Fruit fly (Drosophila melanogaster) whole organism, embryonic: ENCODE data around the gene CG6738.

Experiments used
- BEAF-32 ChIP-seq: fragments of 200-800 bp; sonication (Bioruptor generic); optimal IDR thresholded peaks from 3 replicates; lab custom pipeline; 2017; ENCODE audit warnings: missing biosample characterization, missing genetic modification characterization, mild to moderate bottlenecking, moderate library complexity, missing genetic modification reagents
- CG10209 ChIP-seq: fragments of 200-800 bp; sonication (Bioruptor generic); optimal IDR thresholded peaks from 3 replicates; lab custom pipeline; 2017; ENCODE audit warnings: missing biosample characterization, mild to moderate bottlenecking, missing genetic modification characterization, missing genetic modification reagents
- CG11398 ChIP-seq: fragments of 200-800 bp; sonication (Bioruptor generic); optimal IDR thresholded peaks from 2 replicates; lab custom pipeline; 2016; ENCODE audit warnings: missing biosample characterization, missing genetic modification characterization
- CG12942 ChIP-seq: fragments of 200-800 bp; sonication (Bioruptor generic); optimal IDR thresholded peaks from 3 replicates; lab custom pipeline; 2016; ENCODE audit warnings: missing biosample characterization, missing genetic modification characterization
- CG13287 ChIP-seq: fragments of 200-800 bp; sonication (Bioruptor generic); IDR thresholded peaks from 2 replicates; pipeline ENCODE4 v1.3.6; 2022; ENCODE audit warnings: missing biosample characterization, missing genetic modification characterization; ENCODE audit not compliant: partially characterized antibody
- CG15601 ChIP-seq: fragments of 200-800 bp; sonication (Bioruptor generic); optimal IDR thresholded peaks from 3 replicates; lab custom pipeline; 2019; ENCODE audit warnings: missing biosample characterization, mild to moderate bottlenecking, missing genetic modification characterization, moderate library complexity
- CG1602 ChIP-seq: fragments of 200-800 bp; sonication (Bioruptor generic); optimal IDR thresholded peaks from 3 replicates; lab custom pipeline; 2016; ENCODE audit warnings: missing biosample characterization, missing genetic modification characterization
- CG16779 ChIP-seq: fragments of 200-800 bp; sonication (Bioruptor generic); IDR thresholded peaks from 2 replicates; pipeline ENCODE4 v1.3.6; 2022; ENCODE audit warnings: missing biosample characterization, missing genetic modification characterization
- CG18476 ChIP-seq: fragments of 200-800 bp; sonication (Bioruptor generic); optimal IDR thresholded peaks from 2 replicates; lab custom pipeline; 2016; ENCODE audit warnings: missing biosample characterization, mild to moderate bottlenecking, missing genetic modification characterization
- CG2199 ChIP-seq: fragments of 200-800 bp; sonication (Bioruptor generic); IDR thresholded peaks from 3 replicates; pipeline ENCODE4 v1.3.6; 2022; ENCODE audit warnings: missing biosample characterization, missing genetic modification characterization
- CG2678 ChIP-seq: fragments of 200-800 bp; sonication (Bioruptor generic); optimal IDR thresholded peaks from 3 replicates; lab custom pipeline; 2019; ENCODE audit warnings: missing biosample characterization, mild to moderate bottlenecking, missing genetic modification characterization, moderate library complexity
- CG30403 ChIP-seq: fragments of 200-800 bp; sonication (Bioruptor generic); optimal IDR thresholded peaks from 3 replicates; lab custom pipeline; 2016; ENCODE audit warnings: missing biosample characterization, missing genetic modification characterization
- CG32772 ChIP-seq: fragments of 200-800 bp; sonication (Bioruptor generic); IDR thresholded peaks from 2 replicates; pipeline ENCODE4 v1.3.6; 2022; ENCODE audit warnings: missing biosample characterization, missing genetic modification characterization
- CG3281 ChIP-seq: fragments of 200-800 bp; sonication (Bioruptor generic); optimal IDR thresholded peaks from 3 replicates; lab custom pipeline; 2017; ENCODE audit warnings: missing biosample characterization, mild to moderate bottlenecking, missing genetic modification characterization
- CG4424 ChIP-seq: fragments of 200-800 bp; sonication (Bioruptor generic); optimal IDR thresholded peaks from 3 replicates; lab custom pipeline; 2016; ENCODE audit warnings: missing biosample characterization, missing genetic modification characterization
- CG4730 ChIP-seq: fragments of 200-800 bp; sonication (Bioruptor generic); IDR thresholded peaks from 2 replicates; pipeline ENCODE4 v1.3.6; 2022; ENCODE audit warnings: missing biosample characterization, missing genetic modification characterization
- CG6254 ChIP-seq: fragments of 200-800 bp; sonication (Bioruptor generic); optimal IDR thresholded peaks from 3 replicates; lab custom pipeline; 2017; ENCODE audit warnings: mild to moderate bottlenecking, missing biosample characterization, missing genetic modification reagents, missing genetic modification characterization
- CG6791 ChIP-seq: fragments of 200-800 bp; sonication (Bioruptor generic); IDR thresholded peaks from 3 replicates; pipeline ENCODE4 v1.3.6; 2022; ENCODE audit warnings: missing biosample characterization, missing genetic modification characterization; ENCODE audit not compliant: partially characterized antibody
- CG7839 ChIP-seq: fragments of 200-800 bp; sonication (Bioruptor generic); optimal IDR thresholded peaks from 3 replicates; lab custom pipeline; 2018; ENCODE audit warnings: missing biosample characterization, mild to moderate bottlenecking, missing genetic modification characterization, moderate library complexity
- CG8388 ChIP-seq: fragments of 200-800 bp; sonication (Bioruptor generic); optimal IDR thresholded peaks from 2 replicates; lab custom pipeline; 2019; ENCODE audit warnings: missing biosample characterization, mild to moderate bottlenecking, missing genetic modification characterization, moderate library complexity
- CG8924 ChIP-seq: fragments of 200-800 bp; optimal IDR thresholded peaks from 3 replicates; lab custom pipeline; 2019; ENCODE audit warnings: missing biosample characterization, mild to moderate bottlenecking, missing genetic modification characterization, moderate library complexity
- CG9609 ChIP-seq: fragments of 200-800 bp; sonication (Bioruptor generic); optimal IDR thresholded peaks from 3 replicates; lab custom pipeline; 2016; ENCODE audit warnings: missing biosample characterization, missing genetic modification characterization
- CG9727 ChIP-seq: fragments of 200-800 bp; sonication (Bioruptor generic); optimal IDR thresholded peaks from 3 replicates; lab custom pipeline; 2017; ENCODE audit warnings: missing biosample characterization, mild to moderate bottlenecking, missing genetic modification characterization
- CG9932 ChIP-seq: fragments of 200-800 bp; sonication (Bioruptor generic); IDR thresholded peaks from 2 replicates; pipeline ENCODE4 v1.3.6; 2022; ENCODE audit warnings: missing biosample characterization, missing genetic modification characterization
- Chrac-16 ChIP-seq: fragments of 200-800 bp; sonication (Bioruptor generic); optimal IDR thresholded peaks from 3 replicates; lab custom pipeline; 2016; ENCODE audit warnings: missing biosample characterization, missing genetic modification characterization
- Dp ChIP-seq: fragments of 200-800 bp; sonication (Bioruptor generic); optimal IDR thresholded peaks from 2 replicates; lab custom pipeline; 2018; ENCODE audit warnings: missing biosample characterization, mild to moderate bottlenecking, missing genetic modification characterization, moderate library complexity
- E2f2 ChIP-seq: fragments of 200-800 bp; sonication (Bioruptor generic); IDR thresholded peaks from 2 replicates; pipeline ENCODE4 v1.3.6; 2022; ENCODE audit warnings: missing biosample characterization, missing genetic modification characterization
- Elba2 ChIP-seq: fragments of 200-800 bp; sonication (Bioruptor generic); optimal IDR thresholded peaks from 3 replicates; lab custom pipeline; 2016; ENCODE audit warnings: missing biosample characterization, missing genetic modification characterization
- Fer1 ChIP-seq: fragments of 200-800 bp; sonication (Bioruptor generic); optimal IDR thresholded peaks from 2 replicates; lab custom pipeline; 2017; ENCODE audit warnings: missing biosample characterization, mild to moderate bottlenecking, missing genetic modification characterization
- HmgZ ChIP-seq: fragments of 200-800 bp; sonication (Bioruptor generic); optimal IDR thresholded peaks from 2 replicates; lab custom pipeline; 2018; ENCODE audit warnings: missing biosample characterization, mild to moderate bottlenecking, missing genetic modification characterization
- Hmx ChIP-seq: fragments of 200-800 bp; sonication (Bioruptor generic); optimal IDR thresholded peaks from 2 replicates; lab custom pipeline; 2016; ENCODE audit warnings: missing biosample characterization, missing genetic modification characterization
- PHDP ChIP-seq: fragments of 200-800 bp; sonication (Bioruptor generic); optimal IDR thresholded peaks from 3 replicates; lab custom pipeline; 2018; ENCODE audit warnings: missing biosample characterization, mild to moderate bottlenecking, missing genetic modification characterization, moderate library complexity
- Ptx1 ChIP-seq: fragments of 200-800 bp; sonication (Bioruptor generic); IDR thresholded peaks from 2 replicates; pipeline ENCODE4 v1.3.6; 2022; ENCODE audit warnings: missing biosample characterization, missing genetic modification characterization
- Sry-δ ChIP-seq: fragments of 200-800 bp; sonication (Bioruptor generic); optimal IDR thresholded peaks from 2 replicates; lab custom pipeline; 2016; ENCODE audit warnings: missing biosample characterization, missing genetic modification characterization
- da ChIP-seq: fragments of 200-800 bp; sonication (Bioruptor generic); optimal IDR thresholded peaks from 2 replicates; lab custom pipeline; 2016; ENCODE audit warnings: missing biosample characterization, missing genetic modification characterization
- gro ChIP-seq: fragments of 200-800 bp; sonication (Bioruptor generic); optimal IDR thresholded peaks from 2 replicates; lab custom pipeline; 2016; ENCODE audit warnings: missing biosample characterization, missing genetic modification characterization
- lilli ChIP-seq: fragments of 200-800 bp; sonication (Bioruptor generic); optimal IDR thresholded peaks from 3 replicates; lab custom pipeline; 2016; ENCODE audit warnings: missing biosample characterization, missing genetic modification characterization
- lmd ChIP-seq: fragments of 200-800 bp; sonication (Bioruptor generic); IDR thresholded peaks from 2 replicates; pipeline ENCODE4 v1.3.6; 2022; ENCODE audit warnings: missing biosample characterization, missing genetic modification characterization
- nerfin-2 ChIP-seq: fragments of 200-800 bp; sonication (Bioruptor generic); IDR thresholded peaks from 2 replicates; pipeline ENCODE4 v1.3.6; 2022; ENCODE audit warnings: missing biosample characterization, missing genetic modification characterization; ENCODE audit not compliant: partially characterized antibody
- row ChIP-seq: fragments of 200-800 bp; sonication (Bioruptor generic); IDR thresholded peaks from 3 replicates; pipeline ENCODE4 v1.3.6; 2022; ENCODE audit warnings: missing biosample characterization, missing genetic modification characterization
- shn ChIP-seq: fragments of 200-800 bp; sonication (Bioruptor generic); optimal IDR thresholded peaks from 3 replicates; lab custom pipeline; 2016; ENCODE audit warnings: missing biosample characterization, missing genetic modification characterization
- stwl ChIP-seq: fragments of 200-800 bp; sonication (Bioruptor generic); optimal IDR thresholded peaks from 3 replicates; lab custom pipeline; 2018; ENCODE audit warnings: missing biosample characterization, mild to moderate bottlenecking, missing genetic modification characterization, moderate library complexity
- tin ChIP-seq: fragments of 200-800 bp; sonication (Bioruptor generic); optimal IDR thresholded peaks from 3 replicates; lab custom pipeline; 2016; ENCODE audit warnings: missing biosample characterization, missing genetic modification characterization
- twi ChIP-seq: fragments of 200-800 bp; optimal IDR thresholded peaks from 2 replicates; lab custom pipeline; 2019; ENCODE audit warnings: missing biosample characterization, mild to moderate bottlenecking, missing genetic modification characterization, moderate library complexity

Gene CG6738

DNA sequence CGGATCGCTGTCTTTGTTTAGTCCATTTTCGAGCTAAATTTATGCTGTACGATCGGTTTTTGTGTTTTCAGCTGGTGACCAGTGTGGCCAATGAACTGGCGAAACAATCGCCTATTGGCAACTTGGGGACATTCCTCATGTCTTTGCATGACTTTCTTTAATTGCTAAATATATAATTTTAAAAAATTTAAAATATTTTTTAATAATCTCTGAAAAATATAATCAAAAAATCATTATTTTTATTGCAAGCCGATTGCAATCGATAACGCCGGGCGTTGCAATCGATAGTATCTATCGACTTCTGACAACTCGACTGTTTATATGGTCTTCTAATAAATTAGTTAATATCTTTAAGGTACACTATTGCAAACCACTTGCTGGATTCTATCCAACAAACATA lies 38.1 kb upstream of the CG6738 start, which contains the start of the genes sav and Ublcp1 (continued):
- TF ChIP-seq lmd (GFP tag; lab: Robert Waterston, UW): peak; percentile 21; the same call in 1 of the 2 replicates
- no peak for TF ChIP-seq da (GFP tag; lab: Kevin White, UChicago)
- peak; percentile 19 for TF ChIP-seq CG1602 (GFP tag; lab: Kevin White, UChicago)
- TF ChIP-seq CG4424 (GFP tag; lab: Kevin White, UChicago): peak; percentile 20
- TF ChIP-seq CG11398 (GFP tag; lab: Kevin White, UChicago): no peak
- peak; percentile 76 for TF ChIP-seq BEAF-32
- peak; percentile 36 for TF ChIP-seq Dp (GFP tag; lab: Kevin White, UChicago)
- peak; percentile 0 for TF ChIP-seq CG12942 (GFP tag; lab: Kevin White, UChicago)
- peak; percentile 83 for TF ChIP-seq stwl (tag; lab: Kevin White, UChicago)
- peak; percentile 17 for TF ChIP-seq Chrac-16 (GFP tag; lab: Kevin White, UChicago)
- peak; percentile 82 for TF ChIP-seq nerfin-2 (GFP tag; lab: Robert Waterston, UW)
- TF ChIP-seq CG30403 (GFP tag; lab: Kevin White, UChicago): peak; percentile 5
- TF ChIP-seq row: peak; percentile 67
- TF ChIP-seq CG9932 (GFP tag; lab: Robert Waterston, UW): peak; percentile 41; the same call in 1 of the 2 replicates
- peak; percentile 17 for TF ChIP-seq CG10209
- TF ChIP-seq CG18476: no peak
- TF ChIP-seq Elba2 (GFP tag; lab: Kevin White, UChicago): peak; percentile 74
- peak; percentile 45 for TF ChIP-seq PHDP
- no peak for TF ChIP-seq CG4730 (GFP tag; lab: Robert Waterston, UW)
- peak; percentile 16 for TF ChIP-seq twi (tag; lab: Kevin White, UChicago)
- TF ChIP-seq Fer1 (GFP tag; lab: Kevin White, UChicago): peak; percentile 41
- TF ChIP-seq Ptx1: 0 out of 2 replicates have a peak, but pooled peaks have one; percentile 7
- TF ChIP-seq CG9609 (GFP tag; lab: Kevin White, UChicago): peak; percentile 0
- peak; percentile 54 for TF ChIP-seq E2f2 (GFP tag; lab: Robert Waterston, UW)
- TF ChIP-seq CG7839 (tag; lab: Kevin White, UChicago): no peak
- no peak for TF ChIP-seq gro (GFP tag; lab: Kevin White, UChicago)
- TF ChIP-seq CG15601 (tag; lab: Kevin White, UChicago): no peak
- TF ChIP-seq CG6254 (GFP tag; lab: Kevin White, UChicago): peak; percentile 20
- TF ChIP-seq CG13287 (GFP tag; lab: Robert Waterston, UW): peak; percentile 97
- TF ChIP-seq CG2678 (tag; lab: Kevin White, UChicago): peak; percentile 30
- peak; percentile 54 for TF ChIP-seq CG8924 (tag; lab: Kevin White, UChicago)
- TF ChIP-seq Sry-δ (GFP tag; lab: Kevin White, UChicago): peak; percentile 50
- peak; percentile 88 for TF ChIP-seq CG6791 (GFP tag; lab: Robert Waterston, UW)
- no peak for TF ChIP-seq CG16779 (GFP tag; lab: Robert Waterston, UW)
- peak; percentile 18 for TF ChIP-seq CG8388 (GFP tag; lab: Kevin White, UChicago)
- peak; percentile 11 for TF ChIP-seq HmgZ (tag; lab: Kevin White, UChicago)
- TF ChIP-seq lilli: peak; percentile 27
- TF ChIP-seq tin (GFP tag; lab: Kevin White, UChicago): peak; percentile 44
- TF ChIP-seq CG3281 (GFP tag; lab: Kevin White, UChicago): peak; percentile 19
- TF ChIP-seq CG9727 (GFP tag; lab: Kevin White, UChicago): peak; percentile 44
- no peak for TF ChIP-seq shn (GFP tag; lab: Kevin White, UChicago)
- no peak for TF ChIP-seq CG32772 (GFP tag; lab: Robert Waterston, UW)
- no peak for TF ChIP-seq CG2199 (GFP tag; lab: Robert Waterston, UW)
- TF ChIP-seq Hmx: no peak
- TF ChIP-seq, all 482 proteins: peak for 130
